Fruit fly (Drosophila melanogaster) whole organism, prepupa: ENCODE measurements around the gene Lrpprc2.
A peak's percentile ranks its signal among the peaks of the same experiment; 100 is the strongest.

Experiments used
- CG10631 ChIP-seq: fragments of 200-800 bp; sonication (Bioruptor generic); optimal IDR thresholded peaks from 2 replicates; lab custom pipeline; 2016; ENCODE audit warnings: missing biosample characterization, missing genetic modification characterization
- CG10669 ChIP-seq: fragments of 200-800 bp; sonication (Bioruptor generic); optimal IDR thresholded peaks from 3 replicates; lab custom pipeline; 2018; ENCODE audit warnings: missing biosample characterization, mild to moderate bottlenecking, missing genetic modification characterization, moderate library complexity
- CG11762 ChIP-seq: fragments of 200-800 bp; sonication (Bioruptor generic); optimal IDR thresholded peaks from 3 replicates; lab custom pipeline; 2016; ENCODE audit warnings: missing biosample characterization, missing genetic modification characterization; ENCODE audit not compliant: insufficient read depth
- CG11902 ChIP-seq: fragments of 200-800 bp; sonication (Bioruptor generic); optimal IDR thresholded peaks from 3 replicates; lab custom pipeline; 2016; ENCODE audit warnings: missing biosample characterization, missing genetic modification characterization
- CG15336 ChIP-seq: fragments of 200-800 bp; sonication (Bioruptor generic); IDR thresholded peaks from 2 replicates; pipeline ENCODE4 v1.3.6; 2022; ENCODE audit warnings: missing biosample characterization, missing genetic modification characterization
- CG1621 ChIP-seq: fragments of 200-800 bp; sonication (Bioruptor generic); optimal IDR thresholded peaks from 3 replicates; lab custom pipeline; 2018; ENCODE audit warnings: missing biosample characterization, mild to moderate bottlenecking, missing genetic modification characterization
- CG16779 ChIP-seq: fragments of 200-800 bp; sonication (Bioruptor generic); optimal IDR thresholded peaks from 3 replicates; lab custom pipeline; 2017; ENCODE audit warnings: missing biosample characterization, mild to moderate bottlenecking, missing genetic modification characterization
- CG3032 ChIP-seq: fragments of 200-800 bp; optimal IDR thresholded peaks from 2 replicates; lab custom pipeline; 2019; ENCODE audit warnings: missing biosample characterization, mild to moderate bottlenecking, missing genetic modification characterization, moderate library complexity
- CG31627 ChIP-seq: fragments of 200-800 bp; sonication (Bioruptor generic); optimal IDR thresholded peaks from 3 replicates; lab custom pipeline; 2016; ENCODE audit warnings: missing biosample characterization, missing genetic modification characterization
- CG32006 ChIP-seq: fragments of 200-800 bp; sonication (Bioruptor generic); optimal IDR thresholded peaks from 3 replicates; lab custom pipeline; 2017; ENCODE audit warnings: missing biosample characterization, mild to moderate bottlenecking, missing genetic modification characterization
- CG34406 ChIP-seq: fragments of 200-800 bp; sonication (Bioruptor generic); optimal IDR thresholded peaks from 3 replicates; lab custom pipeline; 2016; ENCODE audit warnings: missing biosample characterization, missing genetic modification characterization
- CG3919 ChIP-seq: fragments of 200-800 bp; sonication (Bioruptor generic); optimal IDR thresholded peaks from 3 replicates; lab custom pipeline; 2016; ENCODE audit warnings: missing biosample characterization, missing genetic modification characterization
- CG6163 ChIP-seq: fragments of 200-800 bp; sonication (Bioruptor generic); IDR thresholded peaks from 3 replicates; pipeline ENCODE4 v1.3.6; 2022; ENCODE audit warnings: missing biosample characterization, missing genetic modification characterization
- CG6276 ChIP-seq: fragments of 200-800 bp; sonication (Bioruptor generic); optimal IDR thresholded peaks from 2 replicates; lab custom pipeline; 2017; ENCODE audit warnings: missing biosample characterization, mild to moderate bottlenecking, missing genetic modification characterization
- CG6792 ChIP-seq: fragments of 200-800 bp; sonication (Bioruptor generic); optimal IDR thresholded peaks from 3 replicates; lab custom pipeline; 2016; ENCODE audit warnings: missing biosample characterization, missing genetic modification characterization
- CG7368 ChIP-seq: fragments of 200-800 bp; sonication (Bioruptor generic); optimal IDR thresholded peaks from 3 replicates; lab custom pipeline; 2016; ENCODE audit warnings: missing biosample characterization, missing genetic modification characterization
- CG8119 ChIP-seq: fragments of 200-800 bp; sonication (Bioruptor generic); IDR thresholded peaks from 3 replicates; pipeline ENCODE4 v1.3.6; 2022; ENCODE audit warnings: missing biosample characterization, missing genetic modification characterization
- CG8319 ChIP-seq: fragments of 200-800 bp; sonication (Bioruptor generic); optimal IDR thresholded peaks from 3 replicates; lab custom pipeline; 2016; ENCODE audit warnings: missing biosample characterization, missing genetic modification characterization
- CG8632 ChIP-seq: fragments of 200-800 bp; sonication (Bioruptor generic); optimal IDR thresholded peaks from 3 replicates; lab custom pipeline; 2016; ENCODE audit warnings: missing biosample characterization, missing genetic modification characterization
- Eip75B ChIP-seq: fragments of 200-800 bp; sonication (Bioruptor generic); optimal IDR thresholded peaks from 3 replicates; lab custom pipeline; 2016; ENCODE audit warnings: missing biosample characterization, missing genetic modification characterization
- Eip78C ChIP-seq: fragments of 200-800 bp; sonication (Bioruptor generic); peaks from one replicate; lab custom pipeline; 2016; ENCODE audit warnings: missing biosample characterization, missing genetic modification characterization
- Ets21C ChIP-seq: fragments of 200-800 bp; sonication (Bioruptor generic); optimal IDR thresholded peaks from 3 replicates; lab custom pipeline; 2016; ENCODE audit warnings: missing biosample characterization, missing genetic modification characterization
- Ets96B ChIP-seq: fragments of 200-800 bp; optimal IDR thresholded peaks from 2 replicates; lab custom pipeline; 2019; ENCODE audit warnings: missing biosample characterization, mild to moderate bottlenecking, missing genetic modification characterization, moderate library complexity
- Hr39 ChIP-seq: fragments of 200-800 bp; sonication (Bioruptor generic); optimal IDR thresholded peaks from 2 replicates; lab custom pipeline; 2016; ENCODE audit warnings: missing biosample characterization, missing genetic modification characterization
- Lpt ChIP-seq: fragments of 200-800 bp; sonication (Bioruptor generic); optimal IDR thresholded peaks from 3 replicates; lab custom pipeline; 2016; ENCODE audit warnings: missing biosample characterization, missing genetic modification characterization
- OdsH ChIP-seq: fragments of 200-800 bp; sonication (Bioruptor generic); optimal IDR thresholded peaks from 3 replicates; lab custom pipeline; 2016; ENCODE audit warnings: missing biosample characterization, missing genetic modification characterization
- Smox ChIP-seq: fragments of 200-800 bp; sonication (Bioruptor generic); optimal IDR thresholded peaks from 3 replicates; lab custom pipeline; 2016; ENCODE audit warnings: missing biosample characterization, missing genetic modification characterization
- Sox102F ChIP-seq: fragments of 200-800 bp; sonication (Bioruptor generic); optimal IDR thresholded peaks from 2 replicates; lab custom pipeline; 2016; ENCODE audit warnings: missing biosample characterization, mild to moderate bottlenecking, missing genetic modification characterization
- Sox14 ChIP-seq: fragments of 200-800 bp; sonication (Bioruptor generic); optimal IDR thresholded peaks from 3 replicates; lab custom pipeline; 2016; ENCODE audit warnings: missing biosample characterization, missing genetic modification characterization
- Sox15 ChIP-seq: fragments of 200-800 bp; sonication (Bioruptor generic); optimal IDR thresholded peaks from 3 replicates; lab custom pipeline; 2016; ENCODE audit warnings: missing biosample characterization, missing genetic modification characterization
- achi ChIP-seq: fragments of 200-800 bp; sonication (Bioruptor generic); optimal IDR thresholded peaks from 3 replicates; lab custom pipeline; 2016; ENCODE audit warnings: missing biosample characterization, missing genetic modification characterization
- acj6 ChIP-seq: fragments of 200-800 bp; sonication (Bioruptor generic); optimal IDR thresholded peaks from 3 replicates; lab custom pipeline; 2016; ENCODE audit warnings: missing biosample characterization, missing genetic modification characterization
- cyc ChIP-seq: fragments of 200-800 bp; sonication (Bioruptor generic); optimal IDR thresholded peaks from 3 replicates; lab custom pipeline; 2016; ENCODE audit warnings: missing biosample characterization, missing genetic modification characterization
- dsx ChIP-seq: fragments of 200-800 bp; optimal IDR thresholded peaks from 3 replicates; lab custom pipeline; 2019; ENCODE audit warnings: missing biosample characterization, mild to moderate bottlenecking, missing genetic modification characterization, moderate library complexity; ENCODE audit not compliant: poor library complexity, severe bottlenecking
- eg ChIP-seq: fragments of 200-800 bp; sonication (Bioruptor generic); IDR thresholded peaks from 3 replicates; pipeline ENCODE4 v1.3.6; 2022; ENCODE audit warnings: missing biosample characterization, missing genetic modification characterization
- esn ChIP-seq: fragments of 200-800 bp; sonication (Bioruptor generic); optimal IDR thresholded peaks from 2 replicates; lab custom pipeline; 2016; ENCODE audit warnings: missing biosample characterization, mild to moderate bottlenecking, missing genetic modification characterization, moderate library complexity
- fd59A ChIP-seq: fragments of 200-800 bp; sonication (Bioruptor generic); optimal IDR thresholded peaks from 2 replicates; lab custom pipeline; 2017; ENCODE audit warnings: missing biosample characterization, mild to moderate bottlenecking, missing genetic modification characterization, missing genetic modification reagents
- fkh ChIP-seq: fragments of 200-800 bp; sonication (Bioruptor generic); optimal IDR thresholded peaks from 3 replicates; lab custom pipeline; 2017; ENCODE audit warnings: missing biosample characterization, mild to moderate bottlenecking, missing genetic modification characterization, moderate library complexity
- lz ChIP-seq: fragments of 200-800 bp; sonication (Bioruptor generic); optimal IDR thresholded peaks from 3 replicates; lab custom pipeline; 2016; ENCODE audit warnings: missing biosample characterization, missing genetic modification characterization
- net ChIP-seq: fragments of 200-800 bp; sonication (Bioruptor generic); optimal IDR thresholded peaks from 3 replicates; lab custom pipeline; 2016; ENCODE audit warnings: missing biosample characterization, missing genetic modification characterization
- pdm3 ChIP-seq: fragments of 200-800 bp; sonication (Bioruptor generic); optimal IDR thresholded peaks from 3 replicates; lab custom pipeline; 2016; ENCODE audit warnings: missing biosample characterization, missing genetic modification characterization
- salr ChIP-seq, 2 experiments: fragments of 200-800 bp; sonication (Bioruptor generic); optimal IDR thresholded peaks; 3 replicates each; lab custom pipeline; 2016 to 2018; ENCODE audit warnings: missing biosample characterization in 2 of 2, missing genetic modification characterization in 2 of 2, mild to moderate bottlenecking in 1 of 2
- spab ChIP-seq: fragments of 200-800 bp; sonication (Bioruptor generic); optimal IDR thresholded peaks from 2 replicates; lab custom pipeline; 2017; ENCODE audit warnings: missing biosample characterization, mild to moderate bottlenecking, missing genetic modification characterization, missing genetic modification reagents
- ss ChIP-seq, 2 experiments: fragments of 200-800 bp; sonication (Bioruptor generic); optimal IDR thresholded peaks; 2 replicates in 1 of 2; 3 replicates in 1 of 2; lab custom pipeline; 2017 to 2018; ENCODE audit warnings: mild to moderate bottlenecking in 2 of 2, missing biosample characterization in 2 of 2, missing genetic modification characterization in 2 of 2, moderate library complexity in 1 of 2
- svp ChIP-seq: fragments of 200-800 bp; sonication (Bioruptor generic); peaks from one replicate; lab custom pipeline; 2016; ENCODE audit warnings: missing biosample characterization, missing genetic modification characterization
- topi ChIP-seq: fragments of 200-800 bp; sonication (Bioruptor generic); optimal IDR thresholded peaks from 3 replicates; lab custom pipeline; 2016; ENCODE audit warnings: missing biosample characterization, missing genetic modification characterization

Lrpprc2 gene

dm6 chrX:1470562-1470961, 10.1 kb upstream of the Lrpprc2 start, which contains the start of gene pck:
Gene pck, plus strand, starts transcription at chrX:1470666.
- TF ChIP-seq CG32006 (GFP tag; lab: Kevin White, UChicago) (no peak), CG6163 (GFP tag; lab: Robert Waterston, UW) (peak; percentile 75), topi (peak; percentile 65), Sox102F (peak; percentile 66), Lpt (peak; percentile 15), fkh (no peak), CG11902 (GFP tag; lab: Kevin White, UChicago) (peak; percentile 11), CG8119 (GFP tag; lab: Robert Waterston, UW) (0 out of 3 replicates have a peak, but pooled peaks have one; percentile 30), CG3032 (tag; lab: Kevin White, UChicago) (peak; percentile 23), CG8319 (GFP tag; lab: Kevin White, UChicago) (peak; percentile 35), ss (GFP tag; optimal IDR thresholded peaks at IDR 0.05; lab: Kevin White, UChicago) (no peak), Sox15 (GFP tag; lab: Kevin White, UChicago) (peak; percentile 8), CG8632 (GFP tag; lab: Kevin White, UChicago) (peak; percentile 41), CG34406 (GFP tag; lab: Kevin White, UChicago) (peak; percentile 52), CG11762 (GFP tag; lab: Kevin White, UChicago) (peak; percentile 12), CG6792 (GFP tag; lab: Kevin White, UChicago) (peak; percentile 47), CG7368 (GFP tag; lab: Kevin White, UChicago) (peak; percentile 51), pdm3 (peak; percentile 70), achi (GFP tag; lab: Kevin White, UChicago) (peak; percentile 60), Sox14 (GFP tag; lab: Kevin White, UChicago) (peak; percentile 71), net (GFP tag; lab: Kevin White, UChicago) (peak; percentile 52), CG15336 (peak; percentile 49; the same call in 1 of the 2 replicates), dsx (GFP tag; lab: Kevin White, UChicago) (no peak), Smox (GFP tag; lab: Kevin White, UChicago) (peak; percentile 65), CG31627 (GFP tag; lab: Kevin White, UChicago) (peak; percentile 67), CG6276 (GFP tag; lab: Kevin White, UChicago) (no peak), Hr39 (GFP tag; lab: Kevin White, UChicago) (peak; percentile 56), OdsH (GFP tag; lab: Kevin White, UChicago) (peak; percentile 67), cyc (GFP tag; lab: Kevin White, UChicago) (peak; percentile 66), spab (GFP tag; lab: Kevin White, UChicago) (no peak), CG3919 (GFP tag; lab: Kevin White, UChicago) (peak; percentile 76), Ets21C (GFP tag; lab: Kevin White, UChicago) (peak; percentile 50), esn (GFP tag; lab: Kevin White, UChicago) (peak; percentile 76), CG1621 (tag; lab: Kevin White, UChicago) (peak; percentile 18), lz (GFP tag; lab: Kevin White, UChicago) (peak; percentile 70), CG16779 (no peak), Eip75B (GFP tag; lab: Kevin White, UChicago) (peak; percentile 66), Ets96B (tag; lab: Kevin White, UChicago) (peak; percentile 26), salr (GFP tag; optimal IDR thresholded peaks at IDR 0.05; lab: Kevin White, UChicago) (peak in 1 of 2 experiments; percentile 24), CG10669 (no peak), eg (GFP tag; lab: Robert Waterston, UW) (peak; percentile 77), CG10631 (GFP tag; lab: Kevin White, UChicago) (no peak), acj6 (GFP tag; lab: Kevin White, UChicago) (no peak), Eip78C (peak; percentile 66), fd59A (GFP tag; lab: Kevin White, UChicago) (no peak), svp (no peak)
